Worm (Caenorhabditis elegans) whole organism, L1 larva: Measurements from ENCODE around the gene tag-51.

Experiments
- C34B4.2 ChIP-seq: sonication (generic microtip); optimal IDR thresholded peaks from 2 replicates; lab custom pipeline; 2017; ENCODE audit warnings: mild to moderate bottlenecking, missing genetic modification characterization, missing compliant biosample characterization
- Y116A8C.19 ChIP-seq: sonication (generic microtip); optimal IDR thresholded peaks from 2 replicates; lab custom pipeline; 2016; ENCODE audit warnings: missing compliant biosample characterization, missing genetic modification characterization, borderline replicate concordance
- blmp-1 ChIP-seq: fragments of 150-350 bp; optimal IDR thresholded peaks from 2 replicates; lab custom pipeline; 2014; ENCODE audit warnings: missing biosample characterization, missing genetic modification characterization
- ceh-82 ChIP-seq, 3 experiments: fragments of 150-350 bp in 1 of 3; sonication (generic microtip) in 2 of 3; optimal IDR thresholded peaks; 2 replicates each; lab custom pipeline; 2014 to 2017; ENCODE audit warnings: missing biosample characterization in 3 of 3, missing genetic modification characterization in 3 of 3
- ceh-88 ChIP-seq: fragments of 200-800 bp; sonication (Bioruptor generic); IDR thresholded peaks from 2 replicates; pipeline ENCODE4 v1.3.6; 2022; ENCODE audit warnings: missing genetic modification characterization, missing compliant biosample characterization
- efl-1 ChIP-seq, 4 experiments: fragments of 150-350 bp; optimal IDR thresholded peaks in 3 of 4; peaks in 1 of 4; 1 replicate in 1 of 4; 2 replicates in 3 of 4; lab custom pipeline; 2014; ENCODE audit warnings: missing biosample characterization in 2 of 4, missing genetic modification characterization in 2 of 4, missing genetic modification reagents in 2 of 4
- efl-3 ChIP-seq: fragments of 200-800 bp; sonication (Bioruptor generic); optimal IDR thresholded peaks from 2 replicates; lab custom pipeline; 2018; ENCODE audit warnings: mild to moderate bottlenecking, missing genetic modification characterization, missing compliant biosample characterization
- egl-13 ChIP-seq: sonication (generic microtip); optimal IDR thresholded peaks from 2 replicates; lab custom pipeline; 2016; ENCODE audit warnings: missing genotype, missing genetic modification reagents, missing genetic modification characterization, missing compliant biosample characterization
- elt-2 ChIP-seq: sonication (generic microtip); optimal IDR thresholded peaks from 2 replicates; lab custom pipeline; 2016; ENCODE audit warnings: missing genetic modification characterization, mild to moderate bottlenecking, inconsistent platforms, missing compliant biosample characterization, missing genetic modification reagents
- elt-3 ChIP-seq, 6 experiments: fragments of 150-350 bp in 1 of 6; sonication (generic microtip); optimal IDR thresholded peaks; 2 replicates each; lab custom pipeline; 2017 to 2018; ENCODE audit warnings: missing biosample characterization in 6 of 6, missing genetic modification characterization in 6 of 6, inconsistent platforms in 1 of 6
- ets-5 ChIP-seq: fragments of 200-800 bp; sonication (Bioruptor generic); IDR thresholded peaks from 2 replicates; pipeline ENCODE4 v1.3.6; 2022; ENCODE audit warnings: missing genetic modification characterization, missing compliant biosample characterization
- fkh-10 ChIP-seq: sonication (generic microtip); optimal IDR thresholded peaks from 2 replicates; lab custom pipeline; 2017; ENCODE audit warnings: missing biosample characterization, missing genetic modification reagents, missing genetic modification characterization
- fkh-8 ChIP-seq: sonication (generic microtip); optimal IDR thresholded peaks from 2 replicates; lab custom pipeline; 2016; ENCODE audit warnings: mild to moderate bottlenecking, missing genetic modification characterization, missing compliant biosample characterization
- fos-1 ChIP-seq: fragments of 150-350 bp; optimal IDR thresholded peaks from 2 replicates; lab custom pipeline; 2014; ENCODE audit warnings: missing biosample characterization, missing genetic modification characterization
- grh-1 ChIP-seq: fragments of 200-800 bp; sonication (Bioruptor generic); IDR thresholded peaks from 2 replicates; pipeline ENCODE4 v1.3.6; 2022; ENCODE audit warnings: missing genetic modification reagents, missing genetic modification characterization, missing compliant biosample characterization
- hlh-17 ChIP-seq: fragments of 200-800 bp; sonication (Bioruptor generic); optimal IDR thresholded peaks from 2 replicates; lab custom pipeline; 2018; ENCODE audit warnings: missing genetic modification characterization, mild to moderate bottlenecking, missing compliant biosample characterization, moderate library complexity, borderline replicate concordance
- hlh-4 ChIP-seq: sonication (generic microtip); optimal IDR thresholded peaks from 2 replicates; lab custom pipeline; 2016; ENCODE audit warnings: mild to moderate bottlenecking, missing genetic modification characterization, missing compliant biosample characterization
- hpl-2 ChIP-seq: fragments of 150-350 bp; optimal IDR thresholded peaks from 2 replicates; lab custom pipeline; 2014; ENCODE audit warnings: missing biosample characterization, missing genetic modification reagents, missing genetic modification characterization
- lin-35 ChIP-seq, 2 experiments: fragments of 150-350 bp; optimal IDR thresholded peaks; 2 replicates each; lab custom pipeline; 2014; ENCODE audit warnings: missing biosample characterization in 2 of 2, missing genetic modification characterization in 2 of 2, missing genetic modification reagents in 2 of 2
- lin-39 ChIP-seq: fragments of 150-350 bp; optimal IDR thresholded peaks from 2 replicates; lab custom pipeline; 2014; ENCODE audit warnings: missing biosample characterization, missing genetic modification reagents, missing genetic modification characterization
- lir-3 ChIP-seq: sonication (generic microtip); optimal IDR thresholded peaks from 2 replicates; lab custom pipeline; 2016; ENCODE audit warnings: mild to moderate bottlenecking, missing genetic modification characterization, moderate library complexity, missing compliant biosample characterization; ENCODE audit not compliant: poor library complexity
- lsy-2 ChIP-seq, 2 experiments: fragments of 150-350 bp; optimal IDR thresholded peaks; 2 replicates each; lab custom pipeline; 2014; ENCODE audit warnings: missing biosample characterization in 2 of 2, missing genetic modification characterization in 2 of 2
- mdl-1 ChIP-seq, 2 experiments: fragments of 150-350 bp; optimal IDR thresholded peaks; 2 replicates each; lab custom pipeline; 2014 to 2017; ENCODE audit warnings: missing biosample characterization in 2 of 2, missing genetic modification characterization in 2 of 2, inconsistent platforms in 1 of 2
- mef-2 ChIP-seq: fragments of 150-350 bp; optimal IDR thresholded peaks from 2 replicates; lab custom pipeline; 2014; ENCODE audit warnings: missing biosample characterization, missing genetic modification characterization
- mep-1 ChIP-seq: fragments of 150-350 bp; optimal IDR thresholded peaks from 2 replicates; lab custom pipeline; 2014; ENCODE audit warnings: missing biosample characterization, missing genetic modification characterization
- nhr-11 ChIP-seq: fragments of 150-350 bp; optimal IDR thresholded peaks from 2 replicates; lab custom pipeline; 2014; ENCODE audit warnings: missing biosample characterization, missing genetic modification characterization
- nhr-28 ChIP-seq: fragments of 150-350 bp; optimal IDR thresholded peaks from 2 replicates; lab custom pipeline; 2014; ENCODE audit warnings: missing biosample characterization, missing genetic modification characterization
- nhr-47 ChIP-seq: sonication (generic microtip); optimal IDR thresholded peaks from 2 replicates; lab custom pipeline; 2016; ENCODE audit warnings: mild to moderate bottlenecking, missing genetic modification characterization, moderate library complexity, missing compliant biosample characterization
- nhr-84 ChIP-seq: sonication (generic microtip); optimal IDR thresholded peaks from 2 replicates; lab custom pipeline; 2017; ENCODE audit warnings: missing biosample characterization, missing genetic modification characterization
- nhr-85 ChIP-seq: sonication (generic microtip); peaks from one replicate; lab custom pipeline; 2016; ENCODE audit warnings: missing genetic modification characterization, inconsistent platforms, missing compliant biosample characterization
- pax-3 ChIP-seq: fragments of 200-800 bp; sonication (Bioruptor generic); optimal IDR thresholded peaks from 2 replicates; lab custom pipeline; 2018; ENCODE audit warnings: mild to moderate bottlenecking, missing genetic modification characterization, moderate library complexity, missing compliant biosample characterization
- skn-1 ChIP-seq: fragments of 150-350 bp; optimal IDR thresholded peaks from 2 replicates; lab custom pipeline; 2014; ENCODE audit warnings: missing biosample characterization, missing genetic modification characterization
- snu-23 ChIP-seq: sonication (generic microtip); optimal IDR thresholded peaks from 2 replicates; lab custom pipeline; 2016; ENCODE audit warnings: missing genetic modification characterization, missing compliant biosample characterization
- sptf-1 ChIP-seq: fragments of 150-350 bp; optimal IDR thresholded peaks from 2 replicates; lab custom pipeline; 2014; ENCODE audit warnings: missing biosample characterization, missing genetic modification characterization
- swsn-7 ChIP-seq: sonication (generic microtip); optimal IDR thresholded peaks from 2 replicates; lab custom pipeline; 2016; ENCODE audit warnings: missing genetic modification characterization, missing compliant biosample characterization
- unc-30 ChIP-seq: sonication (generic microtip); optimal IDR thresholded peaks from 2 replicates; lab custom pipeline; 2017; ENCODE audit warnings: missing biosample characterization, missing genetic modification characterization
- unc-86 ChIP-seq: sonication (generic microtip); optimal IDR thresholded peaks from 2 replicates; lab custom pipeline; 2016; ENCODE audit warnings: missing genetic modification characterization, missing compliant biosample characterization
- unc-98 ChIP-seq: fragments of 200-800 bp; sonication (Bioruptor generic); IDR thresholded peaks from 2 replicates; pipeline ENCODE4 v1.3.6; 2022; ENCODE audit warnings: missing genetic modification characterization, missing compliant biosample characterization
- vab-15 ChIP-seq: sonication (generic microtip); optimal IDR thresholded peaks from 2 replicates; lab custom pipeline; 2017; ENCODE audit warnings: missing genotype, mild to moderate bottlenecking, missing genetic modification characterization, missing compliant biosample characterization
- xbp-1 ChIP-seq: sonication (generic microtip); optimal IDR thresholded peaks from 2 replicates; lab custom pipeline; 2016; ENCODE audit warnings: missing genetic modification characterization, missing compliant biosample characterization
- zip-4 ChIP-seq: fragments of 200-800 bp; sonication (Bioruptor generic); optimal IDR thresholded peaks from 2 replicates; lab custom pipeline; 2018; ENCODE audit warnings: mild to moderate bottlenecking, missing genetic modification characterization, moderate library complexity, missing compliant biosample characterization
- ztf-11 ChIP-seq, 2 experiments: sonication (generic microtip); optimal IDR thresholded peaks; 2 replicates each; lab custom pipeline; 2016 to 2017; ENCODE audit warnings: missing genetic modification characterization in 2 of 2, missing biosample characterization in 1 of 2, missing compliant biosample characterization in 1 of 2

Gene tag-51

DNA sequence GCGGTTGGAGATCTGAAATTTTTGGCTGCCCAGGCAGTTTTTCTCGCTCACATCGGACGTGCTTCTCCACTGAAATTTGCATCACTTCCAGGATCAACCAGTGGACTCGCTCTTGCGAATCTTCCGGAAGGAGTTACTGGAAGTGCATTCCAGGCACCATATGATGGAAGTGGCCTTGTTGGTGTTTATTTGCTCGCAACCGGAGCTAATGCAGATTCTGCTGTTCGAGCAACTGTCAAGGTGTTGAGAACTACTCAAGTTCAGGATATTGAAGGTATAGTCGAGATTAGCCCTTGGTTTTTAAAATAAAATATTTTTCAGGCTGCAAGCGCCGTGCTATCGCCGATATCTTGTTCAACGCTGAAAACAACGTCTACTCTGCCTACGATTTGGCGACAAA, 26.8 kb downstream of the tag-51 start:
- TF ChIP-seq lir-3 (tag; lab: Kevin White, UChicago) (no peak), efl-1 (optimal IDR thresholded peaks at IDR 0.05; lab: Kevin White, UChicago) (no peak), efl-1 (GFP tag; optimal IDR thresholded peaks at IDR 0.05 in 1 of 2; lab: Kevin White, UChicago) (peak in 1 of 2 experiments; percentile 57)

DNA sequence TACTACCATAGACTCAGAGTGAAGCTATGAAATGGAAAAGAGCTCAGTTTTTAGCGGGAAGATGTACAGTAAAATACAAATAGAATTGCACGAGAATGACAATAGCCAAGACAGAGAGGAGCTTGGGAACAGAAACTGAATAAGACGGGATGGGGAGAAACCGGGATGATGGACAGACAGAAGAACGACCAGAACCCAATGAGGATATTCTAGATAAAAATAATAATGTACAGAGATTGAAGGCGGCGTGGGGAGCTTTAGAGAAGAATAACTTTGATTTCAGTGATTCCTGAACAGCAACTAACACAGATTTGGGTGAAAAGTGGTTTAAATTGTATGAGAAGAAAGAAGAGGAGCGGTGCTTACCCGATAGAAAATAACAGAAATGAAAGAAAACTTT, 27.4 kb downstream of the tag-51 start:
- TF ChIP-seq xbp-1 (tag; lab: Kevin White, UChicago): no peak
- TF ChIP-seq efl-1 (optimal IDR thresholded peaks at IDR 0.05; lab: Kevin White, UChicago): no peak
- peak in 1 of 2 experiments; percentile 23 for TF ChIP-seq efl-1 (GFP tag; optimal IDR thresholded peaks at IDR 0.05 in 1 of 2; lab: Kevin White, UChicago)
- no peak for TF ChIP-seq sptf-1 (tag; lab: Kevin White, UChicago)
- TF ChIP-seq fos-1 (tag; lab: Kevin White, UChicago): no peak
- no peak for TF ChIP-seq mdl-1 (tag; optimal IDR thresholded peaks at IDR 0.05; lab: Kevin White, UChicago)
- TF ChIP-seq lin-39 (tag; lab: Kevin White, UChicago): no peak
- TF ChIP-seq nhr-85 (tag; lab: Kevin White, UChicago): no peak
- TF ChIP-seq, all 84 proteins: peak for 1

DNA sequence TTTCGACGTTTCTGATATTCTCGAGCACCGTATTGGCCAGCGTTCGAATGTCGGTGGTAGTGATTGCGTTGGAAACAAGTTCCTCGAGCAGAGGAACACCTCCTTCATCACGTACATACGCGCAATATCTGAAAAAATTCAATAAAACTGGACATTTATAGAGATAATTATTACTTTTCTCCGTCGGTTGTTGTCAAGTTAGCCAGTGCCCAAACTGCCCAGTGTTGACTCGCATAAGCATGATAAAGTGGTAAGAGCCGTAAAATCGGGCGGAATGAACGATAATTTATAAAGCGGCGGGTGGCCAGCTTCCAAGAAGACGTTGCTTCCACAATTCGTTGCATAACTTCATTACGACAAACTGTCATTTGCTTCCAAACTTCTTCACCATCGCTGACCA, 29.6 kb downstream of the tag-51 start:
- no peak for TF ChIP-seq fkh-10 (GFP tag; lab: Kevin White, UChicago)
- TF ChIP-seq zip-4: no peak
- TF ChIP-seq C34B4.2 (tag; lab: Kevin White, UChicago): no peak
- no peak for TF ChIP-seq pax-3 (tag; lab: Kevin White, UChicago)
- no peak for TF ChIP-seq egl-13
- no peak for TF ChIP-seq efl-1 (optimal IDR thresholded peaks at IDR 0.05; lab: Kevin White, UChicago)
- TF ChIP-seq efl-1 (GFP tag; optimal IDR thresholded peaks at IDR 0.05 in 1 of 2; lab: Kevin White, UChicago): peak in 1 of 2 experiments; percentile 90

DNA sequence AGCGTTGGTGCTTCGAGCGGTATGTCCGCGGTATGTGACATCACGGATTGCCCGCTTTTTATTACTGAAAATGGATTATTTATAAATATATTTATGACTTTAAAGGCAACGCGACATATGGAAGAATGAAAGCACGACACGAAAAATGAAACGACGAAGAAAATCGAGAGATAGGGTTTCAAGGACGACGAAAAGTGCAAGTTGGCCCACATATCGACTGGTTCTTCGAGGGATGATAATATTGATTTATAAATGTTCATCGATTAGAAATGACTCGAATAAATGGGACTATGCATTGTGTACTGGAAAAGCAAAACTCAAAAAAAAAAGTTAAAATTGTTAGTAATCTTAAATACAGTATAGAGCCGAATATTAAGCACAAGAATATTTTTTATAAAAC, 32.7 kb downstream of the tag-51 start, which contains the start of gene zer-1:
Gene zer-1 (minus strand): TSS at position 68 of the 400 bp plus-strand sequence.
- peak in 1 of 6 experiments; percentile 5 for TF ChIP-seq elt-3 (tag; optimal IDR thresholded peaks at IDR 0.05; lab: Kevin White, UChicago)
- peak; percentile 8 for TF ChIP-seq nhr-85 (tag; lab: Kevin White, UChicago)
- TF ChIP-seq lin-35 (GFP tag; optimal IDR thresholded peaks at IDR 0.05; lab: Kevin White, UChicago): no peak
- TF ChIP-seq blmp-1 (tag; lab: Kevin White, UChicago): peak; percentile 98

DNA sequence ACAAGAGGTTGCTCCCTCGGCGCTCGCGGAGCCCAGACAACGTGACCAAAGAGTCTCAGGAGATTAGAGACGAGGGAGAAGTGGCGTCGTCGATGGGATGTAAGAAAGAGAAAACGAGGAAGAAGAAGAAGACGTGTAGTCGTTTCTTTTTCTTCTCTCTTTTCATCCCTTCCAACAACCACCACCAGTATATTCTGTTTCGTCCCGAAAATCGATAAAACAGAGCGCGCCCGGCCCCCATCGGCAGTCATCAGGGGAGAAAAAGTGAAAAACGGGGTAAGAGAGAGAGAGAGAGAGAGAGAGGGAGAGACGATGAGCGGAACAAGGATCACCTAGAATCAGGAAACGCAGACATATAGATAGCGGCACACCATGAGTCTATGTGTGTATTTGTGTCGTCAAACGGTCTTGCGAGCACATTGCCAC, 33.9 kb downstream of the tag-51 start:
- no peak for TF ChIP-seq nhr-28 (tag; lab: Kevin White, UChicago)
- TF ChIP-seq swsn-7: peak; percentile 86
- TF ChIP-seq ceh-88 (GFP tag; lab: Robert Waterston, UW): no peak; the same call in 1 of the 2 replicates
- TF ChIP-seq fkh-8: peak; percentile 90
- no peak for TF ChIP-seq mef-2 (tag; lab: Kevin White, UChicago)
- peak; percentile 79 for TF ChIP-seq egl-13
- no peak for TF ChIP-seq sptf-1 (tag; lab: Kevin White, UChicago)
- TF ChIP-seq unc-30 (tag; lab: Kevin White, UChicago): no peak
- peak; percentile 4 for TF ChIP-seq nhr-11 (tag; lab: Kevin White, UChicago)
- peak in 1 of 2 experiments; percentile 60 for TF ChIP-seq ztf-11 (tag; optimal IDR thresholded peaks at IDR 0.05; lab: Kevin White, UChicago)
- TF ChIP-seq fkh-10 (GFP tag; lab: Kevin White, UChicago): peak; percentile 90
- TF ChIP-seq unc-98 (GFP tag; lab: Robert Waterston, UW): no peak
- TF ChIP-seq mep-1 (tag; lab: Kevin White, UChicago): peak; percentile 59
- no peak for TF ChIP-seq hlh-4
- peak; percentile 62 to 76 for TF ChIP-seq lsy-2 (tag; optimal IDR thresholded peaks at IDR 0.05; lab: Kevin White, UChicago)
- no peak for TF ChIP-seq Y116A8C.19
- peak; percentile 38 to 65 (median 62) for TF ChIP-seq ceh-82 (tag; optimal IDR thresholded peaks at IDR 0.05; lab: Kevin White, UChicago)
- TF ChIP-seq nhr-47: peak; percentile 84
- TF ChIP-seq efl-1 (optimal IDR thresholded peaks at IDR 0.05; lab: Kevin White, UChicago): peak; percentile 63 to 74
- TF ChIP-seq efl-1 (GFP tag; optimal IDR thresholded peaks at IDR 0.05 in 1 of 2; lab: Kevin White, UChicago): peak; percentile 12 to 93
- TF ChIP-seq elt-2: no peak
- no peak for TF ChIP-seq grh-1
- TF ChIP-seq vab-15 (tag; lab: Kevin White, UChicago): no peak
- peak; percentile 85 for TF ChIP-seq snu-23 (GFP tag; lab: Kevin White, UChicago)
- TF ChIP-seq hpl-2 (GFP tag; lab: Kevin White, UChicago): no peak
- no peak for TF ChIP-seq hlh-17 (GFP tag; lab: Kevin White, UChicago)
- peak; percentile 56 for TF ChIP-seq skn-1 (tag; lab: Kevin White, UChicago)
- TF ChIP-seq efl-3 (GFP tag; lab: Kevin White, UChicago): no peak
- TF ChIP-seq nhr-84 (tag; lab: Kevin White, UChicago): no peak
- TF ChIP-seq ets-5: no peak
- no peak for TF ChIP-seq lin-39 (tag; lab: Kevin White, UChicago)
- TF ChIP-seq unc-86: peak; percentile 87
